Worm (Caenorhabditis elegans) whole organism, L4/young adult: Measurements from ENCODE around the gene Y55F3AM.21.

Experiments used
- W03F9.2 ChIP-seq: fragments of 150-350 bp; optimal IDR thresholded peaks from 2 replicates; lab custom pipeline; 2014; ENCODE audit warnings: missing biosample characterization, missing genetic modification characterization
- him-1 ChIP-seq: sonication (generic microtip); optimal IDR thresholded peaks from 2 replicates; lab custom pipeline; 2016; ENCODE audit warnings: missing genotype, missing genetic modification reagents, missing genetic modification characterization, missing compliant biosample characterization

DNA sequence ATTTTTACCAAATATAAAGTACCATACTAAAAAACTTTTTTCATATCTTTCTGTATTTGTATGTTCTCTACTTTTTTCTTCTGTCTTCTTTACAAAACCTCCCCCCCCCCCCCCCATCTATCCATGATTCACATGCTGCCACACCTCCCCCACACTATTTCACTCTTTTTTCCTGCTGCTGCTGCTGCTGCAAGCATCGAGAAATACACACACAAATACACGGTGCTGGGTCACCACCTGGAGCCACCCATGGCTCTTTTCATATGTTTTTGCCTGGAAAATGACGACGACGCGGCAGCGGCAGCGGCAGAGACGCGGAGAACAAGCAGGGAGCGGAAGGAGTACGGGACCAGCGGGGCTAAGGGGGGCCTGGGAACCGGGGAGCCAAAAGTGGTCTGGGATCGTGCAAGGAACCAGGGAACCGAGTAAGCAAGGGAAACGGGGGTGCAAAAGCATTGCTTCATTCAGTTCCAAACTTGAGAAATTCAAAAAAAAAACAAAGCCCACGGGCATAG lies 17.3 kb upstream of the Y55F3AM.21 start:
- TF ChIP-seq W03F9.2 (tag; lab: Kevin White, UChicago) (no peak), him-1 (tag; lab: Kevin White, UChicago) (no peak)
